Worm (Caenorhabditis elegans) whole organism, late embryonic: ENCODE measurements around the gene C03H5.3.

Source experiments
- F13H6.1 ChIP-seq: sonication (generic microtip); optimal IDR thresholded peaks from 2 replicates; lab custom pipeline; 2016; ENCODE audit warnings: missing genetic modification characterization, missing compliant biosample characterization
- ama-1 ChIP-seq: fragments of 150-350 bp; optimal IDR thresholded peaks from 2 replicates; lab custom pipeline; 2014
- ceh-34 ChIP-seq: sonication (generic microtip); optimal IDR thresholded peaks from 2 replicates; lab custom pipeline; 2016; ENCODE audit warnings: mild to moderate bottlenecking, missing genetic modification characterization, missing compliant biosample characterization
- ceh-6 ChIP-seq: fragments of 200-800 bp; sonication (Bioruptor generic); optimal IDR thresholded peaks from 2 replicates; lab custom pipeline; 2018; ENCODE audit warnings: mild to moderate bottlenecking, missing genetic modification characterization, missing compliant biosample characterization
- pag-3 ChIP-seq: sonication (generic microtip); optimal IDR thresholded peaks from 2 replicates; lab custom pipeline; 2016; ENCODE audit warnings: missing compliant biosample characterization, missing genetic modification characterization, borderline replicate concordance
- ttx-3 ChIP-seq: sonication (generic microtip); optimal IDR thresholded peaks from 2 replicates; lab custom pipeline; 2016; ENCODE audit warnings: missing genetic modification reagents, missing genetic modification characterization, missing compliant biosample characterization
- unc-42 ChIP-seq: sonication (generic microtip); optimal IDR thresholded peaks from 2 replicates; lab custom pipeline; 2016; ENCODE audit warnings: missing genotype, missing genetic modification characterization, missing compliant biosample characterization

DNA sequence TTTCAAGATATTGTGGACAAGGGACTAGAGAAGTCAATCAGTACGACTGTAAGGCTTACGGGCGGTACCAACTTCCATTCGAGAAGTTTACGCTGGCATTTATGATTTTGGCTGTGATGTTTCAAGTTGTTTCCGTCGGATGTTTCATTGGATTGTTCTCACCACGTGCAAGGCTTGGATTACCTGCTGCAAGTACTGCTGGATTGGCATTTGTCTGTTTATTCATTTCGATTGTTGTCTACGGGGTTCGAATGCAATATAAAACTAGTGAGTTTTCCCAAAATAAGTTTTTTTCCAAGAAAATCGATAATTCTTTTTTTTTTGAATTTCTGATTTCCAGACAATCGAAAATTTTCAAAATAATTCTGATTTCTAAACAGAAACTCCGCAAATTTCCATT is 45.2 kb upstream of the C03H5.3 start:
- TF ChIP-seq pag-3 = no peak
- TF ChIP-seq ttx-3 (tag; lab: Kevin White, UChicago) = no peak
- TF ChIP-seq F13H6.1 (tag; lab: Kevin White, UChicago) = no peak
- TF ChIP-seq ceh-6 (GFP tag; lab: Kevin White, UChicago) = no peak
- TF ChIP-seq ceh-34 (tag; lab: Kevin White, UChicago) = no peak
- TF ChIP-seq ama-1 (lab: Kevin White, UChicago) = no peak
- TF ChIP-seq unc-42 (tag; lab: Kevin White, UChicago) = no peak
